Worm (Caenorhabditis elegans) whole organism, L4 larva: ENCODE results near the gene F11A5.18.
A peak's percentile ranks its signal among the peaks of the same experiment; 100 is the strongest.

Experiments
- F44E2.7 ChIP-seq: fragments of 200-800 bp; sonication (Bioruptor generic); IDR thresholded peaks from 2 replicates; pipeline ENCODE4 v2.1.2; 2022; ENCODE audit warnings: missing genetic modification characterization, missing compliant biosample characterization
- ama-1 ChIP-seq: fragments of 150-350 bp; optimal IDR thresholded peaks from 2 replicates; lab custom pipeline; 2014; ENCODE audit warnings: inconsistent platforms, mixed read lengths
- dve-1 ChIP-seq: sonication (generic microtip); optimal IDR thresholded peaks from 2 replicates; lab custom pipeline; 2017; ENCODE audit warnings: antibody characterized with exemption, mild to moderate bottlenecking, missing genetic modification characterization, missing compliant biosample characterization; ENCODE audit not compliant: insufficient read depth
- egl-27 ChIP-seq: sonication (generic microtip); optimal IDR thresholded peaks from 3 replicates; lab custom pipeline; 2017; ENCODE audit warnings: missing biosample characterization, missing genetic modification reagents, missing genetic modification characterization
- lsy-2 ChIP-seq, 2 experiments: fragments of 150-350 bp in 1 of 2; sonication (generic microtip) in 1 of 2; optimal IDR thresholded peaks; 2 replicates each; lab custom pipeline; 2014 to 2017; ENCODE audit warnings: missing biosample characterization in 2 of 2, missing genetic modification characterization in 2 of 2
- nhr-10 ChIP-seq: fragments of 150-350 bp; optimal IDR thresholded peaks from 2 replicates; lab custom pipeline; 2014; ENCODE audit warnings: missing biosample characterization, missing genetic modification characterization
- nhr-237 ChIP-seq: sonication (generic microtip); optimal IDR thresholded peaks from 2 replicates; lab custom pipeline; 2017; ENCODE audit warnings: missing biosample characterization, missing genetic modification characterization
- nhr-28 ChIP-seq: fragments of 150-350 bp; optimal IDR thresholded peaks from 2 replicates; lab custom pipeline; 2014; ENCODE audit warnings: missing biosample characterization, missing genetic modification characterization
- snpc-4 ChIP-seq: fragments of 150-350 bp; optimal IDR thresholded peaks from 2 replicates; lab custom pipeline; 2014; ENCODE audit warnings: missing biosample characterization, missing genetic modification characterization

DNA sequence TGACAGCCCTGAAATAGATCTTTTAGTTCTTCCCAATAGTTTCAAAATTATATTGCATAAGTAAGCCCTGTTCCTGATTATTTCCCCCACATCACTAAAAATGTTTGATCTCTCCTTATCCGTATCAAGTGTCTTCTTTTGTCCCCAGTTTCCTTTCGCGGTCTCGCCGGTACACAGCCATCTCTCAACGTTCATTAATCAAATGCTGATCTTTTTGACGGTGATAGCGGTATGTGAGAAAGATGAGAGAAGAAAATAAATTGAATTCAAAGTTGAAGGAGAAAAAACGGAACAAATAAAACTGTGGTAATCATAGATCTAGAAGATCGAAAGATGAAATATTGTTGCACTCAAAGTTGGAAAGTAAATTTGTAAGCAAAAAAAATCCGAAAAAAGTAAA lies 9.0 kb downstream of the F11A5.18 start:
- TF ChIP-seq dve-1 (tag; lab: Kevin White, UChicago) (no peak), snpc-4 (no peak), lsy-2 (tag; optimal IDR thresholded peaks at IDR 0.05; lab: Kevin White, UChicago) (no peak), F44E2.7 (GFP tag; lab: Robert Waterston, UW) (no peak), egl-27 (tag; lab: Kevin White, UChicago) (no peak), nhr-237 (tag; lab: Kevin White, UChicago) (no peak), ama-1 (no peak), nhr-10 (no peak), nhr-28 (tag; lab: Kevin White, UChicago) (peak; percentile 9)
